Fruit fly (Drosophila melanogaster) whole organism, wandering third instar larva: ENCODE measurements around the gene CG3961.

ENCODE experiments used
- Abd-B ChIP-seq: fragments of >200 bp; optimal IDR thresholded peaks from 2 replicates; lab custom pipeline; 2017; ENCODE audit warnings: missing biosample characterization, missing genetic modification characterization
- Myc ChIP-seq: fragments of >200 bp; optimal IDR thresholded peaks from 2 replicates; lab custom pipeline; 2017
- OdsH ChIP-seq: fragments of 200-800 bp; sonication (Bioruptor generic); optimal IDR thresholded peaks from 2 replicates; lab custom pipeline; 2016; ENCODE audit warnings: missing biosample characterization, mild to moderate bottlenecking, missing genetic modification characterization
- br ChIP-seq: fragments of 200-800 bp; sonication (Bioruptor generic); optimal IDR thresholded peaks from 2 replicates; lab custom pipeline; 2016; ENCODE audit warnings: missing biosample characterization, missing genetic modification characterization
- dmrt93B ChIP-seq: fragments of 200-800 bp; sonication (Bioruptor generic); optimal IDR thresholded peaks from 2 replicates; lab custom pipeline; 2018; ENCODE audit warnings: missing biosample characterization, mild to moderate bottlenecking, missing genetic modification characterization
- h ChIP-seq: fragments of 200-800 bp; sonication (Bioruptor generic); optimal IDR thresholded peaks from 3 replicates; lab custom pipeline; 2016; ENCODE audit warnings: missing biosample characterization, mild to moderate bottlenecking, missing genetic modification characterization
- psq ChIP-seq: fragments of 200-800 bp; sonication (Bioruptor generic); optimal IDR thresholded peaks from 3 replicates; lab custom pipeline; 2017; ENCODE audit warnings: missing biosample characterization, mild to moderate bottlenecking, missing genetic modification characterization, moderate library complexity
- tai ChIP-seq: sonication (Bioruptor generic); optimal IDR thresholded peaks from 2 replicates; lab custom pipeline; 2016; ENCODE audit warnings: missing biosample characterization, missing genetic modification characterization

dm6 chr3L:18914100-18914683 lies 23.9 kb upstream of the CG3961 start, which contains the start of gene COX6AL2:
- TF ChIP-seq OdsH (GFP tag; lab: Kevin White, UChicago) (no peak), br (GFP tag; lab: Kevin White, UChicago) (no peak), tai (GFP tag; lab: Kevin White, UChicago) (no peak), psq (GFP tag; lab: Kevin White, UChicago) (no peak), Abd-B (GFP tag; lab: Kevin White, UChicago) (no peak), dmrt93B (GFP tag; lab: Kevin White, UChicago) (no peak), Myc (no peak), h (no peak)
